Comparison of ENCODE assay signal across 3 fruit fly cellular contexts in the genomic region with DNA sequence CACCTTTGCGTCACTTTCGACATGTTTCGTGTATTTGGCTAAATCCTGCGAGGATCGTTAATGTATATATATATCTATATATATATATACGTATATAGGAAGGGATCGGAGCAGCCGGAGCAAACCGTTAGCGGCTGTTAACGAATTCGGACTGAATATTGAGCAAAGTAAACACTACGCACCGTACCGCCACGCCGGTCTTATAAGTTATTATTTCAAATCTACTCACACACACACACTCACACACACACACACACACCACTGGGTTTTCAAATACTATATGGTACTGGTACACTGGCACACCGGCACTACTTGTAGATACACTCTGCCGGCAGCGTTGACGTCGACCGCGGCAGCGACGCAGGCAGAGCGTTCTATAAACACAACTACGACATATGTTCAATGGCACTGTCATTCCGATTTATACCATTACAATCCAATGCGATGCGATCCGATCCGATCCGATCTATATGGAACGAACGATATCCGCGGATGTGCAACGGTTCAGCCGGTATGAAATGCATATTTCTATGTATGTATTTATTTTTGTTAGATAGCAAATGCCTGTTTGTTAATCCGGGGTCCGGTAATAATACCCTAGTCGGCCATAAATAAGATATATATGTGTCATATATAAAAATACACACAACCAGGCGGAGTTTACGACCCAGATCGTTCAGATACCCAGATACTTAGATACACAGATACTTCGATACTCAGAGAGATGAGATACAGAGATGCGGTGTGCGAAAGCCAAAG.
TF ChIP-seq lines count a peak whose summit lies in the region.

A gene (minus strand): TSS at position 179 of the 759 bp plus-strand sequence.

- no peak for TF ChIP-seq CTCF in whole organism, embryonic (GFP tag; optimal IDR thresholded peaks at IDR 0.05; lab: Kevin White, UChicago)

TF ChIP-seq in whole organism, adult, 20 proteins besides CTCF, POLR2A, EP300 and RAD21:
- TF ChIP-seq CG1620 (GFP tag; optimal IDR thresholded peaks at IDR 0.05; lab: Kevin White, UChicago) (no peak), ovo (GFP tag; optimal IDR thresholded peaks at IDR 0.05; lab: Kevin White, UChicago) (peak; percentile 41), CG11617 (GFP tag; optimal IDR thresholded peaks at IDR 0.05; lab: Kevin White, UChicago) (no peak), Hr96 (GFP tag; optimal IDR thresholded peaks at IDR 0.05; lab: Kevin White, UChicago) (no peak), cnc (optimal IDR thresholded peaks at IDR 0.05; lab: Kevin White, UChicago) (no peak), CG7045 (GFP tag; optimal IDR thresholded peaks at IDR 0.05; lab: Kevin White, UChicago) (no peak), CG33017 (tag; optimal IDR thresholded peaks at IDR 0.05; lab: Kevin White, UChicago) (no peak), cic (GFP tag; optimal IDR thresholded peaks at IDR 0.05; lab: Kevin White, UChicago) (peak; percentile 58), CG5204 (GFP tag; optimal IDR thresholded peaks at IDR 0.05; lab: Kevin White, UChicago) (no peak), CG12768 (GFP tag; optimal IDR thresholded peaks at IDR 0.05; lab: Kevin White, UChicago) (no peak), bab1 (GFP tag; optimal IDR thresholded peaks at IDR 0.05; lab: Kevin White, UChicago) (no peak), pad (GFP tag; optimal IDR thresholded peaks at IDR 0.05; lab: Kevin White, UChicago) (no peak), CG14711 (tag; optimal IDR thresholded peaks at IDR 0.05; lab: Kevin White, UChicago) (no peak), CG7101 (tag; optimal IDR thresholded peaks at IDR 0.05; lab: Kevin White, UChicago) (no peak), tj (GFP tag; optimal IDR thresholded peaks at IDR 0.05; lab: Kevin White, UChicago) (no peak), Clk (GFP tag; optimal IDR thresholded peaks at IDR 0.05; lab: Kevin White, UChicago) (no peak), Mnt (GFP tag; optimal IDR thresholded peaks at IDR 0.05; lab: Kevin White, UChicago) (no peak), kay (GFP tag; lab: Kevin White, UChicago; ENCODE audit: borderline replicate concordance) (peak; percentile 90)

TF ChIP-seq in whole organism, embryonic, 481 proteins besides CTCF, POLR2A, EP300 and RAD21:
- TF ChIP-seq dan (GFP tag; IDR thresholded peaks at IDR 0.05; lab: Robert Waterston, UW) (no peak), dmrt11E (tag; optimal IDR thresholded peaks at IDR 0.05; lab: Kevin White, UChicago) (no peak), CG4730 (GFP tag; IDR thresholded peaks at IDR 0.05; lab: Robert Waterston, UW) (no peak), Dek (tag; optimal IDR thresholded peaks at IDR 0.05; lab: Kevin White, UChicago) (no peak), cg (GFP tag; optimal IDR thresholded peaks at IDR 0.05; lab: Kevin White, UChicago) (peak; percentile 77), Hmr (GFP tag; optimal IDR thresholded peaks at IDR 0.05; lab: Kevin White, UChicago) (no peak), Adf1 (GFP tag; IDR thresholded peaks at IDR 0.05; lab: Robert Waterston, UW) (peak; percentile 94), wor (GFP tag; IDR thresholded peaks at IDR 0.05; lab: Robert Waterston, UW) (no peak), exex (tag; optimal IDR thresholded peaks at IDR 0.05; lab: Kevin White, UChicago) (peak; percentile 39), sens (GFP tag; lab: Kevin White, UChicago) (no peak), Ptx1 (GFP tag; IDR thresholded peaks at IDR 0.05; lab: Robert Waterston, UW) (no peak), CG34422 (GFP tag; IDR thresholded peaks at IDR 0.05; lab: Robert Waterston, UW) (peak; percentile 11; the same call in 1 of the 3 replicates), CG10543 (GFP tag; optimal IDR thresholded peaks at IDR 0.05; lab: Kevin White, UChicago) (peak; percentile 51), mirr (GFP tag; optimal IDR thresholded peaks at IDR 0.05; lab: Kevin White, UChicago) (no peak), HmgZ (tag; optimal IDR thresholded peaks at IDR 0.05; lab: Kevin White, UChicago) (peak; percentile 12), peb (GFP tag; IDR thresholded peaks at IDR 0.05; lab: Robert Waterston, UW) (no peak), pros (GFP tag; optimal IDR thresholded peaks at IDR 0.05; lab: Kevin White, UChicago) (no peak), lab (GFP tag; optimal IDR thresholded peaks at IDR 0.05; lab: Kevin White, UChicago) (peak; percentile 44), ATbp (GFP tag; optimal IDR thresholded peaks at IDR 0.05; lab: Kevin White, UChicago) (no peak), sisA (GFP tag; IDR thresholded peaks at IDR 0.05; lab: Robert Waterston, UW) (no peak), luna (GFP tag; optimal IDR thresholded peaks at IDR 0.05; lab: Kevin White, UChicago) (no peak), CG9817 (tag; optimal IDR thresholded peaks at IDR 0.05; lab: Kevin White, UChicago) (no peak), CG4424 (GFP tag; optimal IDR thresholded peaks at IDR 0.05; lab: Kevin White, UChicago) (no peak), CG10274 (GFP tag; optimal IDR thresholded peaks at IDR 0.05; lab: Kevin White, UChicago) (peak; percentile 63), CG8290 (GFP tag; optimal IDR thresholded peaks at IDR 0.05; lab: Kevin White, UChicago) (no peak), CG8290 (tag; optimal IDR thresholded peaks at IDR 0.05; lab: Kevin White, UChicago) (no peak), Hr39 (optimal IDR thresholded peaks at IDR 0.05; lab: Kevin White, UChicago) (no peak), Scr (GFP tag; IDR thresholded peaks at IDR 0.05; lab: Robert Waterston, UW; ENCODE audit: partially characterized antibody) (no peak), az2 (GFP tag; optimal IDR thresholded peaks at IDR 0.05; lab: Kevin White, UChicago) (no peak), twi (tag; optimal IDR thresholded peaks at IDR 0.05; lab: Kevin White, UChicago) (peak; percentile 74)

TF ChIP-seq in whole organism, prepupa, 60 proteins besides CTCF, POLR2A, EP300 and RAD21:
- TF ChIP-seq net (GFP tag; optimal IDR thresholded peaks at IDR 0.05; lab: Kevin White, UChicago), result no peak
- TF ChIP-seq Eip78C (GFP tag; lab: Kevin White, UChicago), result peak; percentile 1
- TF ChIP-seq svp (GFP tag; lab: Kevin White, UChicago), result peak; percentile 28
